Fruit fly (Drosophila melanogaster) S2 (cell line): ENCODE measurements around the gene Vm32E.

Experiments
- CG8478 ChIP-seq: fragments of >200 bp; optimal IDR thresholded peaks from 2 replicates; lab custom pipeline; 2018
- CTCF ChIP-seq, 2 experiments: fragments of >200 bp; optimal IDR thresholded peaks; 2 replicates each; lab custom pipeline; 2018

Vm32E gene

dm6 chr2L:11171615-11172356, at the start of gene Vm32E:
Vm32E (minus strand) TSS chr2L:11171665.
- no peak for TF ChIP-seq CG8478 (lab: Kevin White, UChicago)
- peak; percentile 79 to 92 for TF ChIP-seq CTCF (optimal IDR thresholded peaks at IDR 0.05; lab: Kevin White, UChicago)

- TF ChIP-seq CTCF (optimal IDR thresholded peaks at IDR 0.05; lab: Kevin White, UChicago): no peak
- no peak for TF ChIP-seq CG8478 (lab: Kevin White, UChicago)
Measured at dm6 chr2L:11220783-11221182, 49.3 kb upstream of the Vm32E start.

- no peak for TF ChIP-seq CG8478 (lab: Kevin White, UChicago)
- no peak for TF ChIP-seq CTCF (optimal IDR thresholded peaks at IDR 0.05; lab: Kevin White, UChicago)
Measured at dm6 chr2L:11219446-11220038, 48.1 kb upstream of the Vm32E start.

DNA sequence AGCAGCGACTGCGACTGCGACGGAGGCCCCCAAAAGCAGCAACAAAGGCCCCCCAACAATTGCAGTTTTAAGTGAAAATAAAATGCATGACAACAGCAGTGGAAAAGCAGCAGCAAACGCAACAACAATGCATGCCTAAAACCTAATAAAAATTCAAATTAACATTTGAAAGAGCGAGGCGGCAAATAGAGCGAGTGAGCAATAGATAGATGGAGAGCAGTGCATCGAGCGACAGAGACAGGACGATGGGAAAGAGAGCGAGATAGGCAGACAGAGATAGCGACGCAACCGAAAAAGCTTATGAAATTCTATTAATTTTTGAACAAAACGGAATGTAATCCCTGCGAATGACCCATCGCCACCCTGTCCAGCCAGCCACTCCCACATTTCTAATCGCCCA, 47.5 kb upstream of the Vm32E start:
- no peak for TF ChIP-seq CTCF (optimal IDR thresholded peaks at IDR 0.05; lab: Kevin White, UChicago)
- TF ChIP-seq CG8478 (lab: Kevin White, UChicago): no peak

dm6 chr2L:11210970-11211967, 39.8 kb upstream of the Vm32E start:
- TF ChIP-seq CG8478 (lab: Kevin White, UChicago) (no peak), CTCF (optimal IDR thresholded peaks at IDR 0.05; lab: Kevin White, UChicago) (no peak)

DNA sequence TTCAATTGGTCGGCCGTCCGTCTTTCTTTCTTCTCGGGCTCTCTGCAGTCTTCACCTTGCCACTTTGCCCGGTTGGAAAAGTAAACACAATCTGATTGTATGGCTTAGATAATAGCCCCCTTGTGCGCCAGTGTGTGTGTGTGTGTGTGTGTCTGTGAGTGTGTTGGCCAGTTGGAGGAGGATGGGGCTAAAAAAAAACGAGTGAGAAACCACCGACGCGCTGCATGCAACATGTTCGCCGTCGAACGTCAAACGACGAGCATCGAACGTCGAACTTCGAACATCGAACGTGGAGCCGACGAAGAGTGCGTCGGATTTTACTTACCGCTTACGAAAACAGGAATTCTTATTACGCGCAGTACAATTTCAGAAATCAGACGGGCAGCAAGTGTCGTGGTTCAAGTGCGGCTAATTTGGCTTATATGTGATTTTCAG, 38.9 kb upstream of the Vm32E start, which contains the start of gene ab:
Gene ab (plus strand): TSS at position 355 of the 435 bp plus-strand sequence.
- TF ChIP-seq CG8478 (lab: Kevin White, UChicago) (no peak), CTCF (optimal IDR thresholded peaks at IDR 0.05; lab: Kevin White, UChicago) (no peak)

dm6 chr2L:11208563-11209344, 37.3 kb upstream of the Vm32E start:
- TF ChIP-seq CG8478 (lab: Kevin White, UChicago): no peak
- TF ChIP-seq CTCF (optimal IDR thresholded peaks at IDR 0.05; lab: Kevin White, UChicago): no peak

dm6 chr2L:11207471-11207870, 36.0 kb upstream of the Vm32E start:
- TF ChIP-seq CG8478 (lab: Kevin White, UChicago): no peak
- no peak for TF ChIP-seq CTCF (optimal IDR thresholded peaks at IDR 0.05; lab: Kevin White, UChicago)

dm6 chr2L:11206604-11207238, 35.3 kb upstream of the Vm32E start:
- TF ChIP-seq CG8478 (lab: Kevin White, UChicago) (no peak), CTCF (optimal IDR thresholded peaks at IDR 0.05; lab: Kevin White, UChicago) (no peak)

- TF ChIP-seq CTCF (optimal IDR thresholded peaks at IDR 0.05; lab: Kevin White, UChicago): no peak
Measured at dm6 chr2L:11203494-11204010, 32.1 kb upstream of the Vm32E start, which contains the start of gene Ca-beta. Ca-beta (minus strand) TSS chr2L:11203544.

DNA sequence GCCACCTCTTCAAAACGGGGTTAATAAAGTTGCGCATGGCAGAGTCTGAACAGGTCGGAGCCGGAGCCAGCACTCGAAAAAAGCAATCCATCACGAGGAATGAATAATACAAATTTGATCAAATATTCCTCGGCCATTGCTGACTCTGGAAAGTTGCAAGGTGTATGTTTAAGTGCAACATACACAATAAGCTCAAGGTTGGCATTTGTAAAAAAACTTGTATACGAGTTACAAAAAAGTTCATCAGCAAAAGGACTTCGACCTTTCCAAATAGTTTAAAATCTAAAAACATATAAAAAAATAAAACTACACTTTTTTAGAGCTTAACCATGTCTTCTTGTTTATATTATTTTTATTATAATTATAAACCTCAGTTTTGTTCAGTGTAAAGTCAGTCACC, 29.3 kb upstream of the Vm32E start:
- TF ChIP-seq CG8478 (lab: Kevin White, UChicago): no peak
- TF ChIP-seq CTCF (optimal IDR thresholded peaks at IDR 0.05; lab: Kevin White, UChicago): no peak

- no peak for TF ChIP-seq CG8478 (lab: Kevin White, UChicago)
- no peak for TF ChIP-seq CTCF (optimal IDR thresholded peaks at IDR 0.05; lab: Kevin White, UChicago)
Measured at dm6 chr2L:11199068-11199467, 27.6 kb upstream of the Vm32E start.

dm6 chr2L:11196781-11197180, 25.3 kb upstream of the Vm32E start:
- TF ChIP-seq CTCF (optimal IDR thresholded peaks at IDR 0.05; lab: Kevin White, UChicago) (no peak), CG8478 (lab: Kevin White, UChicago) (no peak)
